Worm (Caenorhabditis elegans) whole organism, young adult: ENCODE data around the gene lin-9.
A peak's percentile ranks its signal among the peaks of the same experiment; 100 is the strongest.
"Not testable (repeated sequence)": the region's sequence is repeated elsewhere in the genome, so short reads cannot be mapped to it uniquely, and the experiment has no call there.

ENCODE experiments used
- B0019.2 ChIP-seq: fragments of 200-800 bp; sonication (Bioruptor generic); conservative IDR thresholded peaks from 2 replicates; pipeline ENCODE4 v1.3.6; 2022; ENCODE audit warnings: missing genetic modification reagents, missing genetic modification characterization, missing compliant biosample characterization
- F10E7.11 ChIP-seq: sonication (generic microtip); optimal IDR thresholded peaks from 2 replicates; lab custom pipeline; 2017; ENCODE audit warnings: mild to moderate bottlenecking, missing genetic modification characterization, moderate library complexity, missing compliant biosample characterization
- F23B12.7 ChIP-seq: sonication (generic microtip); optimal IDR thresholded peaks from 2 replicates; lab custom pipeline; 2017; ENCODE audit warnings: missing genetic modification characterization, mild to moderate bottlenecking, missing compliant biosample characterization, antibody characterized with exemption, moderate library complexity; ENCODE audit not compliant: insufficient read depth
- F33H1.4 ChIP-seq: fragments of 200-800 bp; sonication (Bioruptor generic); IDR thresholded peaks from 2 replicates; pipeline ENCODE4 v1.3.6; 2022; ENCODE audit warnings: missing genetic modification reagents, missing genetic modification characterization, missing compliant biosample characterization
- F37B4.10 ChIP-seq: fragments of 200-800 bp; sonication (Bioruptor generic); IDR thresholded peaks from 2 replicates; pipeline ENCODE4 v1.3.6; 2022; ENCODE audit warnings: missing genetic modification characterization, missing compliant biosample characterization
- F49E8.2 ChIP-seq: sonication (generic microtip); optimal IDR thresholded peaks from 3 replicates; lab custom pipeline; 2017; ENCODE audit warnings: missing genetic modification characterization, mild to moderate bottlenecking, missing compliant biosample characterization, antibody characterized with exemption, moderate library complexity; ENCODE audit not compliant: insufficient read depth
- Y53G8AR.9 ChIP-seq: fragments of 200-800 bp; sonication (Bioruptor generic); conservative IDR thresholded peaks from 2 replicates; pipeline ENCODE4 v1.3.6; 2022; ENCODE audit warnings: missing genetic modification reagents, missing genetic modification characterization, missing compliant biosample characterization
- Y56A3A.18 ChIP-seq: fragments of 200-800 bp; sonication (Bioruptor generic); IDR thresholded peaks from 2 replicates; pipeline ENCODE4 v1.3.6; 2022; ENCODE audit warnings: missing genetic modification reagents, missing genetic modification characterization, missing compliant biosample characterization
- Y79H2A.3 ChIP-seq: fragments of 200-800 bp; sonication (Bioruptor generic); conservative IDR thresholded peaks from 2 replicates; pipeline ENCODE4 v1.3.6; 2022; ENCODE audit warnings: missing genetic modification reagents, missing genetic modification characterization, missing compliant biosample characterization
- Y95B8A.8 ChIP-seq: fragments of 200-800 bp; sonication (Bioruptor generic); IDR thresholded peaks from 2 replicates; pipeline ENCODE4 v1.3.6; 2022; ENCODE audit warnings: missing genetic modification reagents, missing genetic modification characterization, missing compliant biosample characterization
- ama-1 ChIP-seq, 3 experiments: fragments of 150-350 bp in 1 of 3; sonication (generic microtip) in 2 of 3; optimal IDR thresholded peaks; 2 replicates each; lab custom pipeline; 2014 to 2018; ENCODE audit warnings: missing biosample characterization in 2 of 3, missing genetic modification characterization in 2 of 3, missing genetic modification reagents in 2 of 3
- aptf-3 ChIP-seq: fragments of 200-800 bp; sonication (Bioruptor generic); IDR thresholded peaks from 2 replicates; pipeline ENCODE4 v1.3.6; 2022; ENCODE audit warnings: missing genetic modification characterization, missing compliant biosample characterization
- attf-6 ChIP-seq: fragments of 200-800 bp; sonication (Bioruptor generic); IDR thresholded peaks from 2 replicates; pipeline ENCODE4 v1.3.6; 2022; ENCODE audit warnings: missing genetic modification reagents, missing genetic modification characterization, missing compliant biosample characterization
- cebp-1 ChIP-seq, 2 experiments: fragments of 200-800 bp in 1 of 2; sonication (Bioruptor generic) in 1 of 2; sonication (generic microtip) in 1 of 2; IDR thresholded peaks in 1 of 2; optimal IDR thresholded peaks in 1 of 2; 2 replicates each; pipeline versions ENCODE4 v1.3.6 to Lab custom; 2017 to 2022; ENCODE audit warnings: missing compliant biosample characterization in 2 of 2, missing genetic modification characterization in 2 of 2, mild to moderate bottlenecking in 1 of 2, missing genetic modification reagents in 1 of 2, moderate library complexity in 1 of 2
- ceh-79 ChIP-seq: sonication (generic microtip); optimal IDR thresholded peaks from 2 replicates; lab custom pipeline; 2017; ENCODE audit warnings: mild to moderate bottlenecking, missing genetic modification characterization, missing compliant biosample characterization
- ceh-91 ChIP-seq: fragments of 200-800 bp; sonication (Bioruptor generic); IDR thresholded peaks from 2 replicates; pipeline ENCODE4 v1.3.6; 2022; ENCODE audit warnings: missing genetic modification reagents, missing genetic modification characterization, missing compliant biosample characterization
- dpff-1 ChIP-seq: sonication (generic microtip); optimal IDR thresholded peaks from 2 replicates; lab custom pipeline; 2017; ENCODE audit warnings: mild to moderate bottlenecking, missing genetic modification characterization, missing compliant biosample characterization
- dpl-1 ChIP-seq: fragments of 150-350 bp; optimal IDR thresholded peaks from 2 replicates; lab custom pipeline; 2014; ENCODE audit warnings: missing biosample characterization, missing genetic modification reagents, missing genetic modification characterization
- gei-17 ChIP-seq: fragments of 200-800 bp; sonication (Bioruptor generic); optimal IDR thresholded peaks from 2 replicates; lab custom pipeline; 2018; ENCODE audit warnings: mild to moderate bottlenecking, missing genetic modification characterization, missing compliant biosample characterization
- him-1 ChIP-seq: sonication (generic microtip); optimal IDR thresholded peaks from 2 replicates; lab custom pipeline; 2016; ENCODE audit warnings: missing genotype, missing genetic modification reagents, missing genetic modification characterization, missing compliant biosample characterization
- hmg-1.2 ChIP-seq: fragments of 200-800 bp; sonication (Bioruptor generic); IDR thresholded peaks from 2 replicates; pipeline ENCODE4 v1.3.6; 2022; ENCODE audit warnings: missing genetic modification reagents, missing genetic modification characterization, missing compliant biosample characterization
- hrde-1 ChIP-seq: sonication (generic microtip); optimal IDR thresholded peaks from 2 replicates; lab custom pipeline; 2016; ENCODE audit warnings: missing genetic modification characterization, mild to moderate bottlenecking, missing compliant biosample characterization, moderate library complexity, missing genotype, missing genetic modification reagents, borderline replicate concordance
- hsf-1 ChIP-seq: fragments of 200-800 bp; sonication (Bioruptor generic); IDR thresholded peaks from 2 replicates; pipeline ENCODE4 v1.3.6; 2022; ENCODE audit warnings: missing genetic modification reagents, missing genetic modification characterization, missing compliant biosample characterization
- lag-1 ChIP-seq: fragments of 200-800 bp; sonication (Bioruptor generic); IDR thresholded peaks from 2 replicates; pipeline ENCODE4 v1.3.6; 2022; ENCODE audit warnings: missing genetic modification reagents, missing genetic modification characterization, missing compliant biosample characterization
- let-607 ChIP-seq, 2 experiments: fragments of 200-800 bp in 1 of 2; sonication (Bioruptor generic) in 1 of 2; sonication (generic microtip) in 1 of 2; optimal IDR thresholded peaks; 2 replicates each; lab custom pipeline; 2016 to 2018; ENCODE audit warnings: mild to moderate bottlenecking in 2 of 2, missing compliant biosample characterization in 2 of 2, missing genetic modification characterization in 2 of 2, moderate library complexity in 2 of 2, missing genotype in 1 of 2
- lsl-1 ChIP-seq: fragments of 200-800 bp; sonication (Bioruptor generic); optimal IDR thresholded peaks from 2 replicates; lab custom pipeline; 2018; ENCODE audit warnings: mild to moderate bottlenecking, missing genetic modification characterization, moderate library complexity, missing compliant biosample characterization
- madf-6 ChIP-seq: fragments of 200-800 bp; sonication (Bioruptor generic); IDR thresholded peaks from 2 replicates; pipeline ENCODE4 v1.3.6; 2022; ENCODE audit warnings: missing genetic modification reagents, missing genetic modification characterization, missing compliant biosample characterization
- madf-8 ChIP-seq: fragments of 200-800 bp; sonication (Bioruptor generic); conservative IDR thresholded peaks from 2 replicates; pipeline ENCODE4 v1.3.6; 2022; ENCODE audit warnings: missing genetic modification reagents, missing genetic modification characterization, missing compliant biosample characterization
- mel-28 ChIP-seq: sonication (generic microtip); optimal IDR thresholded peaks from 2 replicates; lab custom pipeline; 2016; ENCODE audit warnings: borderline replicate concordance, mild to moderate bottlenecking, missing genetic modification characterization, missing compliant biosample characterization
- nfya-1 ChIP-seq: sonication (generic microtip); optimal IDR thresholded peaks from 2 replicates; lab custom pipeline; 2017; ENCODE audit warnings: antibody characterized with exemption, missing compliant biosample characterization, missing genetic modification characterization, borderline replicate concordance; ENCODE audit not compliant: insufficient read depth
- nfyb-1 ChIP-seq: fragments of 200-800 bp; sonication (Bioruptor generic); IDR thresholded peaks from 2 replicates; pipeline ENCODE4 v1.3.6; 2022; ENCODE audit warnings: missing genetic modification reagents, missing genetic modification characterization, missing compliant biosample characterization
- nhr-179 ChIP-seq: sonication (generic microtip); optimal IDR thresholded peaks from 2 replicates; lab custom pipeline; 2016; ENCODE audit warnings: mild to moderate bottlenecking, missing genetic modification characterization, missing compliant biosample characterization
- nhr-80 ChIP-seq: sonication (generic microtip); optimal IDR thresholded peaks from 2 replicates; lab custom pipeline; 2016; ENCODE audit warnings: missing genetic modification characterization, missing compliant biosample characterization
- repo-1 ChIP-seq: sonication (generic microtip); optimal IDR thresholded peaks from 2 replicates; lab custom pipeline; 2017; ENCODE audit warnings: mild to moderate bottlenecking, missing genetic modification characterization, missing compliant biosample characterization
- snpc-4 ChIP-seq, 5 experiments: fragments of 150-350 bp in 1 of 5; sonication (generic microtip) in 4 of 5; optimal IDR thresholded peaks; 2 replicates each; lab custom pipeline; 2014 to 2018; ENCODE audit warnings: missing genetic modification characterization in 5 of 5, missing biosample characterization in 3 of 5, antibody characterized with exemption in 2 of 5, mild to moderate bottlenecking in 2 of 5, missing compliant biosample characterization in 2 of 5, missing genotype in 2 of 5, moderate library complexity in 2 of 5, missing genetic modification reagents in 1 of 5
- sptf-2 ChIP-seq: fragments of 200-800 bp; sonication (Bioruptor generic); optimal IDR thresholded peaks from 2 replicates; lab custom pipeline; 2018; ENCODE audit warnings: mild to moderate bottlenecking, missing genetic modification characterization, missing compliant biosample characterization
- unc-130 ChIP-seq: sonication (generic microtip); optimal IDR thresholded peaks from 2 replicates; lab custom pipeline; 2016; ENCODE audit warnings: missing genetic modification reagents, missing genetic modification characterization, missing compliant biosample characterization
- xnd-1 ChIP-seq: sonication (generic microtip); optimal IDR thresholded peaks from 2 replicates; lab custom pipeline; 2016; ENCODE audit warnings: missing genotype, missing genetic modification reagents, missing genetic modification characterization, missing compliant biosample characterization
- ztf-18 ChIP-seq: sonication (generic microtip); optimal IDR thresholded peaks from 2 replicates; lab custom pipeline; 2016; ENCODE audit warnings: missing genotype, mild to moderate bottlenecking, missing genetic modification characterization, missing compliant biosample characterization
- ztf-25 ChIP-seq: fragments of 200-800 bp; sonication (Bioruptor generic); IDR thresholded peaks from 2 replicates; pipeline ENCODE4 v1.3.6; 2022; ENCODE audit warnings: missing genetic modification reagents, missing genetic modification characterization, missing compliant biosample characterization

lin-9 gene

ce11 chrIII:8899767-8900166 is 4.2 kb downstream of the lin-9 start (continued):
- peak; percentile 43 for TF ChIP-seq ztf-18
- peak; percentile 23 for TF ChIP-seq F23B12.7
- peak; percentile 11; the same call in 1 of the 2 replicates for TF ChIP-seq hmg-1.2 (GFP tag; lab: Robert Waterston, UW)
- TF ChIP-seq madf-8 (GFP tag; lab: Robert Waterston, UW), result peak; percentile 76
- peak; percentile 73 for TF ChIP-seq xnd-1 (tag; lab: Kevin White, UChicago)
- TF ChIP-seq madf-6, result peak; percentile 86
- no peak for TF ChIP-seq ztf-25 (GFP tag; lab: Robert Waterston, UW)
- TF ChIP-seq lsl-1 (GFP tag; lab: Kevin White, UChicago), result peak; percentile 86
- TF ChIP-seq nfyb-1, result peak; percentile 56; the same call in 1 of the 2 replicates
- TF ChIP-seq Y79H2A.3 (GFP tag; lab: Robert Waterston, UW), result no peak
- no peak for TF ChIP-seq dpff-1
- TF ChIP-seq dpl-1 (GFP tag; lab: Kevin White, UChicago), result peak; percentile 73
- TF ChIP-seq Y95B8A.8, result 0 out of 2 replicates have a peak, but pooled peaks have one; percentile 5
- no peak for TF ChIP-seq gei-17
- no peak for TF ChIP-seq ama-1 (optimal IDR thresholded peaks at IDR 0.05; lab: Kevin White, UChicago)
- no peak for TF ChIP-seq ama-1 (GFP tag; optimal IDR thresholded peaks at IDR 0.05; lab: Kevin White, UChicago)
- TF ChIP-seq snpc-4 (GFP tag; optimal IDR thresholded peaks at IDR 0.05; lab: Kevin White, UChicago), result no peak
- TF ChIP-seq snpc-4 (tag; optimal IDR thresholded peaks at IDR 0.05; lab: Kevin White, UChicago), result peak in 1 of 4 experiments; percentile 19
- no peak for TF ChIP-seq repo-1 (tag; lab: Kevin White, UChicago)
- TF ChIP-seq, all 124 proteins: peak for 23

- TF ChIP-seq cebp-1 (GFP tag; IDR thresholded peaks at IDR 0.05; lab: Robert Waterston, UW), result not testable (repeated sequence)
- TF ChIP-seq cebp-1 (tag; optimal IDR thresholded peaks at IDR 0.05; lab: Kevin White, UChicago) (peak; percentile 15), hsf-1 (GFP tag; lab: Robert Waterston, UW) (0 out of 2 replicates have a peak, but pooled peaks have one; percentile 48), ceh-79 (tag; lab: Kevin White, UChicago) (peak; percentile 40), Y79H2A.3 (GFP tag; lab: Robert Waterston, UW) (peak; percentile 96), madf-6 (peak; percentile 70), B0019.2 (GFP tag; lab: Robert Waterston, UW) (peak; percentile 47; the same call in 1 of the 2 replicates), hrde-1 (tag; lab: Kevin White, UChicago) (peak; percentile 35), attf-6 (0 out of 2 replicates have a peak, but pooled peaks have one; percentile 23), F33H1.4 (GFP tag; lab: Robert Waterston, UW) (peak; percentile 34; the same call in 1 of the 2 replicates), Y95B8A.8 (peak; percentile 48; the same call in 1 of the 2 replicates), aptf-3 (GFP tag; lab: Robert Waterston, UW) (0 out of 2 replicates have a peak, but pooled peaks have one; percentile 54), Y56A3A.18 (GFP tag; lab: Robert Waterston, UW) (peak; percentile 38; the same call in 1 of the 2 replicates)
Measured at ce11 chrIII:8898267-8898666, 5.7 kb downstream of the lin-9 start.

- TF ChIP-seq unc-130 (GFP tag; lab: Kevin White, UChicago) (no peak), nhr-80 (no peak), lag-1 (GFP tag; lab: Robert Waterston, UW) (no peak), him-1 (tag; lab: Kevin White, UChicago) (no peak), F37B4.10 (GFP tag; lab: Robert Waterston, UW) (no peak), ceh-91 (no peak), nfyb-1 (no peak), F10E7.11 (no peak), Y53G8AR.9 (GFP tag; lab: Robert Waterston, UW) (no peak), nhr-179 (tag; lab: Kevin White, UChicago) (no peak), ama-1 (optimal IDR thresholded peaks at IDR 0.05; lab: Kevin White, UChicago) (no peak), ama-1 (GFP tag; optimal IDR thresholded peaks at IDR 0.05; lab: Kevin White, UChicago) (no peak), F33H1.4 (GFP tag; lab: Robert Waterston, UW) (no peak), mel-28 (tag; lab: Kevin White, UChicago) (no peak), Y79H2A.3 (GFP tag; lab: Robert Waterston, UW) (no peak), F49E8.2 (tag; lab: Kevin White, UChicago) (no peak), let-607 (tag; optimal IDR thresholded peaks at IDR 0.05; lab: Kevin White, UChicago) (no peak), nfya-1 (no peak), sptf-2 (no peak), repo-1 (tag; lab: Kevin White, UChicago) (no peak)
Measured at ce11 chrIII:8894782-8895181, 9.1 kb downstream of the lin-9 start, which contains the start of gene asna-1. asna-1 (plus strand) TSS chrIII:8895082.
